Worm (Caenorhabditis elegans) whole organism, L1 larva: ENCODE data around the gene col-71.

ENCODE experiments used
- C34B4.2 ChIP-seq: sonication (generic microtip); optimal IDR thresholded peaks from 2 replicates; lab custom pipeline; 2017; ENCODE audit warnings: mild to moderate bottlenecking, missing genetic modification characterization, missing compliant biosample characterization
- F16B12.6 ChIP-seq: fragments of 150-350 bp; optimal IDR thresholded peaks from 2 replicates; lab custom pipeline; 2014; ENCODE audit warnings: missing biosample characterization, missing genetic modification characterization
- Y116A8C.19 ChIP-seq: sonication (generic microtip); optimal IDR thresholded peaks from 2 replicates; lab custom pipeline; 2016; ENCODE audit warnings: missing compliant biosample characterization, missing genetic modification characterization, borderline replicate concordance
- alr-1 ChIP-seq: fragments of 200-800 bp; sonication (Bioruptor generic); optimal IDR thresholded peaks from 2 replicates; lab custom pipeline; 2018; ENCODE audit warnings: borderline replicate concordance, mild to moderate bottlenecking, missing genetic modification characterization, missing compliant biosample characterization
- aly-2 ChIP-seq: fragments of 150-350 bp; optimal IDR thresholded peaks from 2 replicates; lab custom pipeline; 2014; ENCODE audit warnings: missing biosample characterization, missing genetic modification characterization
- ama-1 ChIP-seq: fragments of 150-350 bp; optimal IDR thresholded peaks from 2 replicates; lab custom pipeline; 2014
- blmp-1 ChIP-seq: fragments of 150-350 bp; optimal IDR thresholded peaks from 2 replicates; lab custom pipeline; 2014; ENCODE audit warnings: missing biosample characterization, missing genetic modification characterization
- ceh-63 ChIP-seq: fragments of 200-800 bp; sonication (Bioruptor generic); optimal IDR thresholded peaks from 2 replicates; lab custom pipeline; 2018; ENCODE audit warnings: mild to moderate bottlenecking, missing genetic modification characterization, missing compliant biosample characterization
- ceh-82 ChIP-seq, 3 experiments: fragments of 150-350 bp in 1 of 3; sonication (generic microtip) in 2 of 3; optimal IDR thresholded peaks; 2 replicates each; lab custom pipeline; 2014 to 2017; ENCODE audit warnings: missing biosample characterization in 3 of 3, missing genetic modification characterization in 3 of 3
- ceh-90 ChIP-seq: sonication (generic microtip); optimal IDR thresholded peaks from 2 replicates; lab custom pipeline; 2016; ENCODE audit warnings: missing genetic modification characterization, missing compliant biosample characterization
- ces-1 ChIP-seq: fragments of 150-350 bp; optimal IDR thresholded peaks from 2 replicates; lab custom pipeline; 2014; ENCODE audit warnings: missing biosample characterization, missing genetic modification reagents, missing genetic modification characterization
- dpl-1 ChIP-seq, 3 experiments: fragments of 150-350 bp in 2 of 3; sonication (generic microtip) in 1 of 3; optimal IDR thresholded peaks; 2 replicates each; lab custom pipeline; 2014 to 2017; ENCODE audit warnings: missing biosample characterization in 3 of 3, missing genetic modification characterization in 3 of 3, missing genetic modification reagents in 3 of 3
- dsc-1 ChIP-seq: sonication (generic microtip); optimal IDR thresholded peaks from 2 replicates; lab custom pipeline; 2016; ENCODE audit warnings: mild to moderate bottlenecking, missing genetic modification characterization, missing compliant biosample characterization
- egl-13 ChIP-seq: sonication (generic microtip); optimal IDR thresholded peaks from 2 replicates; lab custom pipeline; 2016; ENCODE audit warnings: missing genotype, missing genetic modification reagents, missing genetic modification characterization, missing compliant biosample characterization
- egl-27 ChIP-seq, 2 experiments: fragments of 150-350 bp in 1 of 2; sonication (generic microtip); optimal IDR thresholded peaks; 3 replicates each; lab custom pipeline; 2017 to 2018; ENCODE audit warnings: missing biosample characterization in 2 of 2, missing genetic modification characterization in 2 of 2, missing genetic modification reagents in 2 of 2
- elt-3 ChIP-seq, 6 experiments: fragments of 150-350 bp in 1 of 6; sonication (generic microtip); optimal IDR thresholded peaks; 2 replicates each; lab custom pipeline; 2017 to 2018; ENCODE audit warnings: missing biosample characterization in 6 of 6, missing genetic modification characterization in 6 of 6, inconsistent platforms in 1 of 6
- fkh-10 ChIP-seq: sonication (generic microtip); optimal IDR thresholded peaks from 2 replicates; lab custom pipeline; 2017; ENCODE audit warnings: missing biosample characterization, missing genetic modification reagents, missing genetic modification characterization
- fkh-8 ChIP-seq: sonication (generic microtip); optimal IDR thresholded peaks from 2 replicates; lab custom pipeline; 2016; ENCODE audit warnings: mild to moderate bottlenecking, missing genetic modification characterization, missing compliant biosample characterization
- hlh-17 ChIP-seq: fragments of 200-800 bp; sonication (Bioruptor generic); optimal IDR thresholded peaks from 2 replicates; lab custom pipeline; 2018; ENCODE audit warnings: missing genetic modification characterization, mild to moderate bottlenecking, missing compliant biosample characterization, moderate library complexity, borderline replicate concordance
- hlh-4 ChIP-seq: sonication (generic microtip); optimal IDR thresholded peaks from 2 replicates; lab custom pipeline; 2016; ENCODE audit warnings: mild to moderate bottlenecking, missing genetic modification characterization, missing compliant biosample characterization
- jun-1 ChIP-seq: fragments of 150-350 bp; optimal IDR thresholded peaks from 2 replicates; lab custom pipeline; 2014; ENCODE audit warnings: missing biosample characterization, missing genetic modification reagents, missing genetic modification characterization
- lin-35 ChIP-seq, 2 experiments: fragments of 150-350 bp; optimal IDR thresholded peaks; 2 replicates each; lab custom pipeline; 2014; ENCODE audit warnings: missing biosample characterization in 2 of 2, missing genetic modification characterization in 2 of 2, missing genetic modification reagents in 2 of 2
- lin-39 ChIP-seq: fragments of 150-350 bp; optimal IDR thresholded peaks from 2 replicates; lab custom pipeline; 2014; ENCODE audit warnings: missing biosample characterization, missing genetic modification reagents, missing genetic modification characterization
- lir-3 ChIP-seq: sonication (generic microtip); optimal IDR thresholded peaks from 2 replicates; lab custom pipeline; 2016; ENCODE audit warnings: mild to moderate bottlenecking, missing genetic modification characterization, moderate library complexity, missing compliant biosample characterization; ENCODE audit not compliant: poor library complexity
- lsy-2 ChIP-seq, 2 experiments: fragments of 150-350 bp; optimal IDR thresholded peaks; 2 replicates each; lab custom pipeline; 2014; ENCODE audit warnings: missing biosample characterization in 2 of 2, missing genetic modification characterization in 2 of 2
- mdl-1 ChIP-seq, 2 experiments: fragments of 150-350 bp; optimal IDR thresholded peaks; 2 replicates each; lab custom pipeline; 2014 to 2017; ENCODE audit warnings: missing biosample characterization in 2 of 2, missing genetic modification characterization in 2 of 2, inconsistent platforms in 1 of 2
- mep-1 ChIP-seq: fragments of 150-350 bp; optimal IDR thresholded peaks from 2 replicates; lab custom pipeline; 2014; ENCODE audit warnings: missing biosample characterization, missing genetic modification characterization
- nhr-11 ChIP-seq: fragments of 150-350 bp; optimal IDR thresholded peaks from 2 replicates; lab custom pipeline; 2014; ENCODE audit warnings: missing biosample characterization, missing genetic modification characterization
- nhr-12 ChIP-seq: sonication (generic microtip); optimal IDR thresholded peaks from 2 replicates; lab custom pipeline; 2017; ENCODE audit warnings: missing biosample characterization, missing genetic modification characterization
- nhr-20 ChIP-seq: sonication (generic microtip); optimal IDR thresholded peaks from 2 replicates; lab custom pipeline; 2016; ENCODE audit warnings: mild to moderate bottlenecking, missing genetic modification characterization, missing compliant biosample characterization
- nhr-28 ChIP-seq: fragments of 150-350 bp; optimal IDR thresholded peaks from 2 replicates; lab custom pipeline; 2014; ENCODE audit warnings: missing biosample characterization, missing genetic modification characterization
- nhr-84 ChIP-seq: sonication (generic microtip); optimal IDR thresholded peaks from 2 replicates; lab custom pipeline; 2017; ENCODE audit warnings: missing biosample characterization, missing genetic modification characterization
- pag-3 ChIP-seq: sonication (generic microtip); optimal IDR thresholded peaks from 2 replicates; lab custom pipeline; 2017; ENCODE audit warnings: missing genetic modification characterization, mild to moderate bottlenecking, missing compliant biosample characterization, antibody characterized with exemption, borderline replicate concordance; ENCODE audit not compliant: insufficient read depth
- pqm-1 ChIP-seq: sonication (generic microtip); optimal IDR thresholded peaks from 3 replicates; lab custom pipeline; 2017; ENCODE audit warnings: missing biosample characterization, missing genetic modification characterization
- rnt-1 ChIP-seq: sonication (generic microtip); optimal IDR thresholded peaks from 2 replicates; lab custom pipeline; 2016; ENCODE audit warnings: mild to moderate bottlenecking, missing genetic modification characterization, moderate library complexity, missing compliant biosample characterization
- skn-1 ChIP-seq: fragments of 150-350 bp; optimal IDR thresholded peaks from 2 replicates; lab custom pipeline; 2014; ENCODE audit warnings: missing biosample characterization, missing genetic modification characterization
- sox-4 ChIP-seq: sonication (generic microtip); optimal IDR thresholded peaks from 2 replicates; lab custom pipeline; 2016; ENCODE audit warnings: missing genetic modification characterization, missing compliant biosample characterization
- swsn-7 ChIP-seq: sonication (generic microtip); optimal IDR thresholded peaks from 2 replicates; lab custom pipeline; 2016; ENCODE audit warnings: missing genetic modification characterization, missing compliant biosample characterization
- tlp-1 ChIP-seq: fragments of 150-350 bp; optimal IDR thresholded peaks from 2 replicates; lab custom pipeline; 2014; ENCODE audit warnings: missing biosample characterization, missing genetic modification characterization
- unc-130 ChIP-seq: fragments of 150-350 bp; optimal IDR thresholded peaks from 2 replicates; lab custom pipeline; 2017; ENCODE audit warnings: missing biosample characterization, missing genetic modification characterization, inconsistent platforms
- unc-62 ChIP-seq: fragments of 150-350 bp; optimal IDR thresholded peaks from 2 replicates; lab custom pipeline; 2014; ENCODE audit warnings: missing biosample characterization, missing genetic modification reagents, missing genetic modification characterization
- unc-98 ChIP-seq: fragments of 200-800 bp; sonication (Bioruptor generic); IDR thresholded peaks from 2 replicates; pipeline ENCODE4 v1.3.6; 2022; ENCODE audit warnings: missing genetic modification characterization, missing compliant biosample characterization
- vab-15 ChIP-seq: sonication (generic microtip); optimal IDR thresholded peaks from 2 replicates; lab custom pipeline; 2017; ENCODE audit warnings: missing genotype, mild to moderate bottlenecking, missing genetic modification characterization, missing compliant biosample characterization
- xbp-1 ChIP-seq: sonication (generic microtip); optimal IDR thresholded peaks from 2 replicates; lab custom pipeline; 2016; ENCODE audit warnings: missing genetic modification characterization, missing compliant biosample characterization
- ztf-11 ChIP-seq, 2 experiments: sonication (generic microtip); optimal IDR thresholded peaks; 2 replicates each; lab custom pipeline; 2016 to 2017; ENCODE audit warnings: missing genetic modification characterization in 2 of 2, missing biosample characterization in 1 of 2, missing compliant biosample characterization in 1 of 2

The col-71 gene

DNA sequence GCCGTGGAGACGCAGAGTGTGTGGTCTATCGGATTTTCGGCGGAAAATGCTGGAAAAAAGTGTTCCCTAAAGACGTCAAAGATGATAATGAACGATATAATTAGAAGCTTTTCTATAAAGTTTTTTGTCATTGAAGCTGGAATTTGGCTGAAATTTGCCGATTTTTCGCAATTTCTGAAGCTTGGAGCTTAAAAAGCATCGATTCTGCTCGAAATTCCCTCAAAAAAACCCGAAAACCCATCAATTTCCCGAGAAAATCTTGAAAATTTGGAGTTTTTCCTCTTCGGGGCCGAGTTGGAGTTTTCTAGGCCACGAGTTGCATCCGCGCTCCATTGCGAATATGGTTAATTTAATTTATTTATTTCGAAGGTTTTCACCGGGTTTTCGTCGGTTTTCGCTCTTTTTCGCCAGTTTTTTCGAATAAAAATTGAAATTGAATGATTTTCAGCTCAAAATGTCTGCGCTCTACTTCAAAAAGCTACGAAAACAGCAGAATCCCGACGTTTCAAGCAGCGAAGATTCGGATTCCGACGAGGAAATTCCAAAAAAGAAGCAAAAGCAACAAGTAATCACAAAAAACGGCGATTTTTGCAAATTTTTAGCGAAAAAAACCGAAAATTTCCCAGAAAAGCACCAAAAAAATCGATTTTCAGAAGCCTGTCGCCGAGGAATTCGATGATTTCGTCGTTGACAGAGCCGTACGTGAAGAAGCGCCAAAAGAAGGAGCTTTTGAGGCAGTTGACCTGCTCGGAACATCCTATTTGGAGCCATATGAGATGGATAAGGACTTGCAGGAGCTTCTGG, at the start of gene col-71, which contains the start of gene Y49F6B.2 (continued):
- TF ChIP-seq ceh-63 (GFP tag; lab: Kevin White, UChicago), result no peak
- peak; percentile 85 for TF ChIP-seq mep-1
- TF ChIP-seq aly-2 (tag; lab: Kevin White, UChicago), result peak; percentile 21
- TF ChIP-seq ceh-82 (tag; optimal IDR thresholded peaks at IDR 0.05; lab: Kevin White, UChicago), result peak; percentile 76 to 82 (median 78)
- no peak for TF ChIP-seq C34B4.2 (tag; lab: Kevin White, UChicago)
- TF ChIP-seq nhr-20 (tag; lab: Kevin White, UChicago), result peak; percentile 76
- peak; percentile 65 for TF ChIP-seq skn-1 (tag; lab: Kevin White, UChicago)
- no peak for TF ChIP-seq pqm-1 (tag; lab: Kevin White, UChicago)
- TF ChIP-seq swsn-7 (tag; lab: Kevin White, UChicago), result peak; percentile 81
- peak in 1 of 2 experiments; percentile 90 for TF ChIP-seq ztf-11 (tag; optimal IDR thresholded peaks at IDR 0.05; lab: Kevin White, UChicago)
- TF ChIP-seq sox-4 (tag; lab: Kevin White, UChicago), result peak; percentile 76
- peak; percentile 95 for TF ChIP-seq lir-3 (tag; lab: Kevin White, UChicago)
- peak in 2 of 6 experiments; percentile 21 to 40 for TF ChIP-seq elt-3 (tag; optimal IDR thresholded peaks at IDR 0.05; lab: Kevin White, UChicago)
- TF ChIP-seq egl-27 (tag; optimal IDR thresholded peaks at IDR 0.05; lab: Kevin White, UChicago), result no peak
- TF ChIP-seq tlp-1 (tag; lab: Kevin White, UChicago), result no peak
- TF ChIP-seq hlh-17 (GFP tag; lab: Kevin White, UChicago), result no peak
- TF ChIP-seq nhr-11 (tag; lab: Kevin White, UChicago), result peak; percentile 22
- TF ChIP-seq unc-130 (tag; lab: Kevin White, UChicago), result peak; percentile 24
- peak; percentile 91 for TF ChIP-seq ceh-90 (tag; lab: Kevin White, UChicago)
- peak; percentile 86 for TF ChIP-seq fkh-8 (tag; lab: Kevin White, UChicago)
- no peak for TF ChIP-seq nhr-28 (tag; lab: Kevin White, UChicago)
- TF ChIP-seq lin-39, result peak; percentile 64
- no peak for TF ChIP-seq alr-1 (tag; lab: Kevin White, UChicago)
- TF ChIP-seq unc-62 (GFP tag; lab: Kevin White, UChicago), result no peak
- TF ChIP-seq egl-13 (tag; lab: Kevin White, UChicago), result peak; percentile 91
- TF ChIP-seq mdl-1 (tag; optimal IDR thresholded peaks at IDR 0.05; lab: Kevin White, UChicago), result peak in 1 of 2 experiments; percentile 53
- peak; percentile 57 for TF ChIP-seq blmp-1 (tag; lab: Kevin White, UChicago)
- peak; percentile 32 for TF ChIP-seq Y116A8C.19 (tag; lab: Kevin White, UChicago)
- no peak for TF ChIP-seq pag-3 (tag; lab: Kevin White, UChicago)
- TF ChIP-seq hlh-4 (tag; lab: Kevin White, UChicago), result no peak
- peak; percentile 47 for TF ChIP-seq vab-15 (tag; lab: Kevin White, UChicago)
- TF ChIP-seq xbp-1, result peak; percentile 87
- TF ChIP-seq, all 84 proteins: peak for 58

DNA sequence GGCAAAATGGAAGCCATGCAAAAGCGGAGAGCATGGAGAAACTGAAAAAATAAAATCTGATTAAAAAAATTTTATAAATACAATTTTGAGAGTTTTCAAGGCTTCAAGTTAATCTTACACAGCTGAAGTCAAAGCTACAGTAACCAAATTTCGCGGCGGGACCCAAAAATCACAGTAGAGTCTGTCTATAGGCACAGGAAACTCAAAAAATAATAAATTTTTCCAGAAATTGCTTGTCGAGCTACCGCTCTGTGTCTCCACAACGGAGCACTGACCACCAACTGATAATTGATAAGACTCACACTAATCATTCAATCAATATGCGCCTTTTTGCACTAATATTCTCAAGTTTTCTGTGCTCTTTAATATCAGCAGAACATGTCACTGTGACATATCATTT, 48.0 kb upstream of the col-71 start, which contains the start of gene W10G11.19:
TSS of gene W10G11.19 (plus strand) at position 301 of the 400 bp plus-strand sequence.
- TF ChIP-seq elt-3 (tag; optimal IDR thresholded peaks at IDR 0.05; lab: Kevin White, UChicago), result no peak
- TF ChIP-seq jun-1, result no peak
- no peak for TF ChIP-seq unc-130 (tag; lab: Kevin White, UChicago)
- TF ChIP-seq dsc-1 (tag; lab: Kevin White, UChicago), result no peak
- TF ChIP-seq lir-3 (tag; lab: Kevin White, UChicago), result no peak

DNA sequence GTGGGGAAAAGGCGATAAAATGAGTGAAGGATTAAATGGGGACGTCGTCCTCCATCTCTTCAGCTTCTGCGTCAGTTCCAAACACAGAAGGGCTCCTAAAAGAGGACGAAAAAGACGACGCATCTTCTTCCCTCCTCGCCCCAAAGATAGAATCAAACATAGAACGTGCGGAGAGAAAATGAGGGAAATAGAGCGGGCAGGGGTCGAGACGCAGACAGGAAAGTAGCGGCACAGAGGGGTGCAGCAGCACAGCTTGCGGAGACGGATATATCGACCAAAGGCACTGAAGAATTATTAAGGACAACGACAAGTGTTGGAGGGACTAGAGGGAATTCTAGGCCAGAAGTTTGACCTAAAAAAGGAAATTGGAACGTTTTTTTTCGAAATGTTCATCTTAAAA, 44.9 kb upstream of the col-71 start:
- TF ChIP-seq aly-2 (tag; lab: Kevin White, UChicago), result no peak
- peak in 2 of 3 experiments; percentile 21 to 29 for TF ChIP-seq ceh-82 (tag; optimal IDR thresholded peaks at IDR 0.05; lab: Kevin White, UChicago)
- TF ChIP-seq ces-1, result no peak
- no peak for TF ChIP-seq rnt-1 (tag; lab: Kevin White, UChicago)
- no peak for TF ChIP-seq nhr-11 (tag; lab: Kevin White, UChicago)
- TF ChIP-seq blmp-1 (tag; lab: Kevin White, UChicago), result no peak
- TF ChIP-seq vab-15 (tag; lab: Kevin White, UChicago), result no peak
- peak in 1 of 2 experiments; percentile 21 for TF ChIP-seq lin-35 (GFP tag; optimal IDR thresholded peaks at IDR 0.05; lab: Kevin White, UChicago)
- no peak for TF ChIP-seq nhr-84 (tag; lab: Kevin White, UChicago)
- TF ChIP-seq C34B4.2 (tag; lab: Kevin White, UChicago), result no peak
- no peak for TF ChIP-seq unc-98 (GFP tag; lab: Robert Waterston, UW)
- peak; percentile 36 for TF ChIP-seq F16B12.6 (tag; lab: Kevin White, UChicago)
- TF ChIP-seq sox-4 (tag; lab: Kevin White, UChicago), result no peak
- no peak for TF ChIP-seq nhr-12 (tag; lab: Kevin White, UChicago)
- TF ChIP-seq jun-1, result no peak
- no peak for TF ChIP-seq ama-1 (lab: Kevin White, UChicago)
- TF ChIP-seq lsy-2 (tag; optimal IDR thresholded peaks at IDR 0.05; lab: Kevin White, UChicago), result peak; percentile 36 to 47
- TF ChIP-seq dpl-1 (GFP tag; optimal IDR thresholded peaks at IDR 0.05; lab: Kevin White, UChicago), result peak in 1 of 3 experiments; percentile 15
- no peak for TF ChIP-seq unc-130 (tag; lab: Kevin White, UChicago)
- TF ChIP-seq fkh-10 (GFP tag; lab: Kevin White, UChicago), result peak; percentile 44
